Fruit fly (Drosophila melanogaster) Kc167 (cell line): ENCODE data around the gene tho2.

Experiments used
- Myc ChIP-seq: fragments of >200 bp; optimal IDR thresholded peaks from 2 replicates; lab custom pipeline; 2017; ENCODE audit warnings: missing external identifiers
- h ChIP-seq: fragments of >200 bp; optimal IDR thresholded peaks from 3 replicates; lab custom pipeline; 2018; ENCODE audit warnings: missing external identifiers
- insv ChIP-seq: fragments of >200 bp; optimal IDR thresholded peaks from 3 replicates; lab custom pipeline; 2018; ENCODE audit warnings: missing external identifiers
- psq ChIP-seq: fragments of >200 bp; optimal IDR thresholded peaks from 2 replicates; lab custom pipeline; 2017; ENCODE audit warnings: missing external identifiers

- TF ChIP-seq h, result no peak
- TF ChIP-seq psq (lab: Kevin White, UChicago), result no peak
- no peak for TF ChIP-seq insv (lab: Kevin White, UChicago)
- TF ChIP-seq Myc (lab: Kevin White, UChicago), result no peak
These were observed 37.1 kb upstream of the tho2 start for dm6 chr2L:2181971-2182643.
